Fruit fly (Drosophila melanogaster): Measurements from ENCODE around the gene Reck.

Reck gene

dm6 chr3L:15051325-15051724, 37.5 kb upstream of the Reck start, which contains the start of gene CG43679:
Gene CG43679 (minus strand): TSS chr3L:15051425.
- no peak for TF ChIP-seq CG11762 (GFP tag; optimal IDR thresholded peaks at IDR 0.05; ENCODE audit: insufficient read depth)
- no peak for TF ChIP-seq Gug (GFP tag; IDR thresholded peaks at IDR 0.05)
- no peak for TF ChIP-seq dac (GFP tag; optimal IDR thresholded peaks at IDR 0.05)
- TF ChIP-seq eg (GFP tag; IDR thresholded peaks at IDR 0.05): no peak
- no peak for TF ChIP-seq pdm3 (GFP tag; optimal IDR thresholded peaks at IDR 0.05)
- no peak for TF ChIP-seq CG8119 (GFP tag; IDR thresholded peaks at IDR 0.05)
- no peak for TF ChIP-seq ss (GFP tag; optimal IDR thresholded peaks at IDR 0.05)
- no peak for TF ChIP-seq fd85E (GFP tag; optimal IDR thresholded peaks at IDR 0.05)
- no peak for TF ChIP-seq Eip78C (GFP tag)
- TF ChIP-seq topi (GFP tag; optimal IDR thresholded peaks at IDR 0.05): no peak
- TF ChIP-seq CG3919 (GFP tag; optimal IDR thresholded peaks at IDR 0.05): no peak
- no peak for TF ChIP-seq esn (GFP tag; optimal IDR thresholded peaks at IDR 0.05)
- TF ChIP-seq CG31627 (GFP tag; optimal IDR thresholded peaks at IDR 0.05): no peak
- TF ChIP-seq Lpt (GFP tag; optimal IDR thresholded peaks at IDR 0.05): no peak
- no peak for TF ChIP-seq CG10669 (GFP tag; optimal IDR thresholded peaks at IDR 0.05)

- TF ChIP-seq Blimp-1 (GFP tag; optimal IDR thresholded peaks at IDR 0.05) (no peak), Eip78C (GFP tag) (no peak), esn (GFP tag; optimal IDR thresholded peaks at IDR 0.05) (no peak), Lpt (GFP tag; optimal IDR thresholded peaks at IDR 0.05) (no peak), CG8319 (GFP tag; optimal IDR thresholded peaks at IDR 0.05) (no peak), OdsH (GFP tag; optimal IDR thresholded peaks at IDR 0.05) (no peak), topi (GFP tag; optimal IDR thresholded peaks at IDR 0.05) (no peak), Sox102F (GFP tag; optimal IDR thresholded peaks at IDR 0.05) (no peak), eg (GFP tag; IDR thresholded peaks at IDR 0.05) (no peak), CG6854 (GFP tag; optimal IDR thresholded peaks at IDR 0.05) (no peak), CG11762 (GFP tag; optimal IDR thresholded peaks at IDR 0.05; ENCODE audit: insufficient read depth) (no peak)
These were observed 36.8 kb upstream of the Reck start, which contains the start of gene CG12310 for dm6 chr3L:15050706-15051105. Gene CG12310 (minus strand): TSS chr3L:15050806.

- TF ChIP-seq CG31627 (GFP tag; optimal IDR thresholded peaks at IDR 0.05): no peak
- TF ChIP-seq CG6854 (GFP tag; optimal IDR thresholded peaks at IDR 0.05): no peak
- no peak for TF ChIP-seq Hr38 (GFP tag; optimal IDR thresholded peaks at IDR 0.05)
- TF ChIP-seq eg (GFP tag; IDR thresholded peaks at IDR 0.05): no peak
- TF ChIP-seq cyc (GFP tag; optimal IDR thresholded peaks at IDR 0.05): no peak
- TF ChIP-seq esn (GFP tag; optimal IDR thresholded peaks at IDR 0.05): no peak
- no peak for TF ChIP-seq topi (GFP tag; optimal IDR thresholded peaks at IDR 0.05)
- no peak for TF ChIP-seq CG4318 (GFP tag; optimal IDR thresholded peaks at IDR 0.05)
- TF ChIP-seq salr (GFP tag; optimal IDR thresholded peaks at IDR 0.05): no peak
- no peak for TF ChIP-seq Blimp-1 (GFP tag; optimal IDR thresholded peaks at IDR 0.05)
- TF ChIP-seq CG15336 (GFP tag; IDR thresholded peaks at IDR 0.05): no peak
- TF ChIP-seq CG6276 (GFP tag; optimal IDR thresholded peaks at IDR 0.05): no peak
- no peak for TF ChIP-seq acj6 (GFP tag; optimal IDR thresholded peaks at IDR 0.05)
- TF ChIP-seq Eip75B (GFP tag; optimal IDR thresholded peaks at IDR 0.05): no peak
- no peak for TF ChIP-seq Eip78C (GFP tag)
- TF ChIP-seq Eip93F (GFP tag; optimal IDR thresholded peaks at IDR 0.05): no peak
- no peak for TF ChIP-seq CG1621 (tag; optimal IDR thresholded peaks at IDR 0.05)
- TF ChIP-seq CG8119 (GFP tag; IDR thresholded peaks at IDR 0.05): no peak
- no peak for TF ChIP-seq CG8319 (GFP tag; optimal IDR thresholded peaks at IDR 0.05)
- TF ChIP-seq Hr4 (GFP tag; optimal IDR thresholded peaks at IDR 0.05): no peak
These were observed 36.2 kb upstream of the Reck start, which contains the start of gene CG18581 for dm6 chr3L:15050109-15050508. Gene CG18581 (minus strand): TSS chr3L:15050209.

dm6 chr3L:15049395-15049794, 35.5 kb upstream of the Reck start, which contains the start of gene CG43678:
Gene CG43678 (minus strand): TSS chr3L:15049495.
- TF ChIP-seq CG6276 (GFP tag; optimal IDR thresholded peaks at IDR 0.05) (no peak), fkh (GFP tag; optimal IDR thresholded peaks at IDR 0.05) (peak; percentile 33)

dm6 chr3L:15048091-15048490, 34.2 kb upstream of the Reck start:
- no peak for TF ChIP-seq Blimp-1 (GFP tag; optimal IDR thresholded peaks at IDR 0.05)
- peak; percentile 5 for TF ChIP-seq Hr39 (GFP tag; optimal IDR thresholded peaks at IDR 0.05)
- TF ChIP-seq CG6792 (GFP tag; optimal IDR thresholded peaks at IDR 0.05): no peak
- TF ChIP-seq svp (GFP tag): no peak
- no peak for TF ChIP-seq Eip75B (GFP tag; optimal IDR thresholded peaks at IDR 0.05)
- no peak for TF ChIP-seq OdsH (GFP tag; optimal IDR thresholded peaks at IDR 0.05)
- no peak for TF ChIP-seq CG7368 (GFP tag; optimal IDR thresholded peaks at IDR 0.05)
- TF ChIP-seq pdm3 (GFP tag; optimal IDR thresholded peaks at IDR 0.05): no peak

Data from whole organism, prepupa.